Worm (Caenorhabditis elegans) whole organism, young adult: ENCODE results near the gene epn-1.
A peak's percentile ranks its signal among the peaks of the same experiment; 100 is the strongest.

Source experiments
- B0261.1 ChIP-seq: sonication (generic microtip); optimal IDR thresholded peaks from 2 replicates; lab custom pipeline; 2016; ENCODE audit warnings: mild to moderate bottlenecking, missing genetic modification characterization, moderate library complexity, missing compliant biosample characterization
- B0336.3 ChIP-seq: fragments of 200-800 bp; sonication (Bioruptor generic); IDR thresholded peaks from 2 replicates; pipeline ENCODE4 v1.3.6; 2022; ENCODE audit warnings: missing genetic modification characterization, missing compliant biosample characterization
- F22D6.2 ChIP-seq: sonication (generic microtip); optimal IDR thresholded peaks from 2 replicates; lab custom pipeline; 2016; ENCODE audit warnings: mild to moderate bottlenecking, missing genetic modification characterization, missing compliant biosample characterization
- F23B12.7 ChIP-seq: sonication (generic microtip); optimal IDR thresholded peaks from 2 replicates; lab custom pipeline; 2017; ENCODE audit warnings: missing genetic modification characterization, mild to moderate bottlenecking, missing compliant biosample characterization, antibody characterized with exemption, moderate library complexity; ENCODE audit not compliant: insufficient read depth
- F39B2.1 ChIP-seq: fragments of 200-800 bp; sonication (Bioruptor generic); IDR thresholded peaks from 2 replicates; pipeline ENCODE4 v1.3.6; 2022; ENCODE audit warnings: missing genetic modification reagents, missing genetic modification characterization, missing compliant biosample characterization
- F49E8.2 ChIP-seq: sonication (generic microtip); optimal IDR thresholded peaks from 3 replicates; lab custom pipeline; 2017; ENCODE audit warnings: missing genetic modification characterization, mild to moderate bottlenecking, missing compliant biosample characterization, antibody characterized with exemption, moderate library complexity; ENCODE audit not compliant: insufficient read depth
- F55B11.4 ChIP-seq: sonication (generic microtip); optimal IDR thresholded peaks from 2 replicates; lab custom pipeline; 2016; ENCODE audit warnings: missing compliant biosample characterization, missing genetic modification characterization, borderline replicate concordance; ENCODE audit not compliant: insufficient read depth
- F57C9.4 ChIP-seq: sonication (generic microtip); optimal IDR thresholded peaks from 2 replicates; lab custom pipeline; 2017; ENCODE audit warnings: mild to moderate bottlenecking, missing genetic modification characterization, missing compliant biosample characterization
- T07F8.4 ChIP-seq: sonication (generic microtip); optimal IDR thresholded peaks from 2 replicates; lab custom pipeline; 2016; ENCODE audit warnings: mild to moderate bottlenecking, missing genetic modification characterization, moderate library complexity, missing compliant biosample characterization
- T26A5.8 ChIP-seq: sonication (generic microtip); optimal IDR thresholded peaks from 2 replicates; lab custom pipeline; 2016; ENCODE audit warnings: missing genetic modification characterization, missing compliant biosample characterization
- Y56A3A.18 ChIP-seq: fragments of 200-800 bp; sonication (Bioruptor generic); IDR thresholded peaks from 2 replicates; pipeline ENCODE4 v1.3.6; 2022; ENCODE audit warnings: missing genetic modification reagents, missing genetic modification characterization, missing compliant biosample characterization
- Y67H2A.10 ChIP-seq: fragments of 200-800 bp; sonication (Bioruptor generic); conservative IDR thresholded peaks from 2 replicates; pipeline ENCODE4 v1.3.6; 2022; ENCODE audit warnings: missing genetic modification reagents, missing genetic modification characterization, missing compliant biosample characterization
- Y79H2A.3 ChIP-seq: fragments of 200-800 bp; sonication (Bioruptor generic); conservative IDR thresholded peaks from 2 replicates; pipeline ENCODE4 v1.3.6; 2022; ENCODE audit warnings: missing genetic modification reagents, missing genetic modification characterization, missing compliant biosample characterization
- Y95B8A.8 ChIP-seq: fragments of 200-800 bp; sonication (Bioruptor generic); IDR thresholded peaks from 2 replicates; pipeline ENCODE4 v1.3.6; 2022; ENCODE audit warnings: missing genetic modification reagents, missing genetic modification characterization, missing compliant biosample characterization
- ZK185.1 ChIP-seq: sonication (generic microtip); optimal IDR thresholded peaks from 2 replicates; lab custom pipeline; 2016; ENCODE audit warnings: mild to moderate bottlenecking, missing genetic modification characterization, missing compliant biosample characterization; ENCODE audit not compliant: poor library complexity, severe bottlenecking
- aptf-2 ChIP-seq: fragments of 200-800 bp; sonication (Bioruptor generic); conservative IDR thresholded peaks from 2 replicates; pipeline ENCODE4 v1.3.6; 2022; ENCODE audit warnings: missing genetic modification reagents, missing genetic modification characterization, missing compliant biosample characterization
- aptf-3 ChIP-seq: fragments of 200-800 bp; sonication (Bioruptor generic); IDR thresholded peaks from 2 replicates; pipeline ENCODE4 v1.3.6; 2022; ENCODE audit warnings: missing genetic modification characterization, missing compliant biosample characterization
- attf-3 ChIP-seq: fragments of 200-800 bp; sonication (Bioruptor generic); conservative IDR thresholded peaks from 2 replicates; pipeline ENCODE4 v1.3.6; 2022; ENCODE audit warnings: missing genetic modification reagents, missing genetic modification characterization, missing compliant biosample characterization
- bed-2 ChIP-seq: fragments of 200-800 bp; sonication (Bioruptor generic); IDR thresholded peaks from 2 replicates; pipeline ENCODE4 v1.3.6; 2022; ENCODE audit warnings: missing genetic modification reagents, missing genetic modification characterization, missing compliant biosample characterization
- cebp-1 ChIP-seq, 2 experiments: fragments of 200-800 bp in 1 of 2; sonication (Bioruptor generic) in 1 of 2; sonication (generic microtip) in 1 of 2; IDR thresholded peaks in 1 of 2; optimal IDR thresholded peaks in 1 of 2; 2 replicates each; pipeline versions ENCODE4 v1.3.6 to Lab custom; 2017 to 2022; ENCODE audit warnings: missing compliant biosample characterization in 2 of 2, missing genetic modification characterization in 2 of 2, mild to moderate bottlenecking in 1 of 2, missing genetic modification reagents in 1 of 2, moderate library complexity in 1 of 2
- dpff-1 ChIP-seq: sonication (generic microtip); optimal IDR thresholded peaks from 2 replicates; lab custom pipeline; 2017; ENCODE audit warnings: mild to moderate bottlenecking, missing genetic modification characterization, missing compliant biosample characterization
- egl-44 ChIP-seq: fragments of 200-800 bp; sonication (Bioruptor generic); IDR thresholded peaks from 2 replicates; pipeline ENCODE4 v1.3.6; 2022; ENCODE audit warnings: missing genetic modification reagents, missing genetic modification characterization, missing compliant biosample characterization
- egrh-3 ChIP-seq: fragments of 200-800 bp; sonication (Bioruptor generic); IDR thresholded peaks from 2 replicates; pipeline ENCODE4 v1.3.6; 2022; ENCODE audit warnings: missing genetic modification reagents, missing genetic modification characterization, missing compliant biosample characterization
- lag-1 ChIP-seq: fragments of 200-800 bp; sonication (Bioruptor generic); IDR thresholded peaks from 2 replicates; pipeline ENCODE4 v1.3.6; 2022; ENCODE audit warnings: missing genetic modification reagents, missing genetic modification characterization, missing compliant biosample characterization
- let-607 ChIP-seq, 2 experiments: fragments of 200-800 bp in 1 of 2; sonication (Bioruptor generic) in 1 of 2; sonication (generic microtip) in 1 of 2; optimal IDR thresholded peaks; 2 replicates each; lab custom pipeline; 2016 to 2018; ENCODE audit warnings: mild to moderate bottlenecking in 2 of 2, missing compliant biosample characterization in 2 of 2, missing genetic modification characterization in 2 of 2, moderate library complexity in 2 of 2, missing genotype in 1 of 2
- lin-40 ChIP-seq: sonication (generic microtip); optimal IDR thresholded peaks from 2 replicates; lab custom pipeline; 2016; ENCODE audit warnings: missing genetic modification characterization, mild to moderate bottlenecking, missing compliant biosample characterization, missing genotype, missing genetic modification reagents
- lin-54 ChIP-seq: fragments of 200-800 bp; sonication (Bioruptor generic); optimal IDR thresholded peaks from 2 replicates; lab custom pipeline; 2018; ENCODE audit warnings: mild to moderate bottlenecking, missing genetic modification characterization, missing compliant biosample characterization
- madf-3 ChIP-seq: fragments of 200-800 bp; sonication (Bioruptor generic); IDR thresholded peaks from 2 replicates; pipeline ENCODE4 v1.3.6; 2022; ENCODE audit warnings: missing genetic modification reagents, missing genetic modification characterization, missing compliant biosample characterization
- madf-6 ChIP-seq: fragments of 200-800 bp; sonication (Bioruptor generic); IDR thresholded peaks from 2 replicates; pipeline ENCODE4 v1.3.6; 2022; ENCODE audit warnings: missing genetic modification reagents, missing genetic modification characterization, missing compliant biosample characterization
- madf-8 ChIP-seq: fragments of 200-800 bp; sonication (Bioruptor generic); conservative IDR thresholded peaks from 2 replicates; pipeline ENCODE4 v1.3.6; 2022; ENCODE audit warnings: missing genetic modification reagents, missing genetic modification characterization, missing compliant biosample characterization
- mes-4 ChIP-seq: sonication (generic microtip); optimal IDR thresholded peaks from 2 replicates; lab custom pipeline; 2016; ENCODE audit warnings: missing genotype, missing genetic modification characterization, missing compliant biosample characterization
- nhr-179 ChIP-seq: sonication (generic microtip); optimal IDR thresholded peaks from 2 replicates; lab custom pipeline; 2016; ENCODE audit warnings: mild to moderate bottlenecking, missing genetic modification characterization, missing compliant biosample characterization
- nhr-80 ChIP-seq: sonication (generic microtip); optimal IDR thresholded peaks from 2 replicates; lab custom pipeline; 2016; ENCODE audit warnings: missing genetic modification characterization, missing compliant biosample characterization
- pha-4 ChIP-seq: fragments of 150-350 bp; sonication (generic microtip); optimal IDR thresholded peaks from 2 replicates; lab custom pipeline; 2014; ENCODE audit warnings: missing biosample characterization, missing genetic modification reagents, missing genetic modification characterization
- rec-8 ChIP-seq, 2 experiments: sonication (generic microtip); optimal IDR thresholded peaks; 2 replicates each; lab custom pipeline; 2016; ENCODE audit warnings: mild to moderate bottlenecking in 2 of 2, missing genetic modification characterization in 2 of 2, missing genetic modification reagents in 2 of 2, missing genotype in 2 of 2, missing biosample characterization in 1 of 2, missing compliant biosample characterization in 1 of 2, moderate library complexity in 1 of 2
- repo-1 ChIP-seq: sonication (generic microtip); optimal IDR thresholded peaks from 2 replicates; lab custom pipeline; 2017; ENCODE audit warnings: mild to moderate bottlenecking, missing genetic modification characterization, missing compliant biosample characterization
- snpc-1.1 ChIP-seq: sonication (generic microtip); optimal IDR thresholded peaks from 2 replicates; lab custom pipeline; 2017; ENCODE audit warnings: missing genetic modification characterization, mild to moderate bottlenecking, missing compliant biosample characterization, antibody characterized with exemption, moderate library complexity, missing genotype, missing genetic modification reagents; ENCODE audit not compliant: insufficient read depth
- snpc-4 ChIP-seq, 5 experiments: fragments of 150-350 bp in 1 of 5; sonication (generic microtip) in 4 of 5; optimal IDR thresholded peaks; 2 replicates each; lab custom pipeline; 2014 to 2018; ENCODE audit warnings: missing genetic modification characterization in 5 of 5, missing biosample characterization in 3 of 5, antibody characterized with exemption in 2 of 5, mild to moderate bottlenecking in 2 of 5, missing compliant biosample characterization in 2 of 5, missing genotype in 2 of 5, moderate library complexity in 2 of 5, missing genetic modification reagents in 1 of 5
- tlf-1 ChIP-seq: fragments of 200-800 bp; sonication (Bioruptor generic); optimal IDR thresholded peaks from 2 replicates; lab custom pipeline; 2018; ENCODE audit warnings: mild to moderate bottlenecking, missing genetic modification characterization, missing compliant biosample characterization
- ztf-18 ChIP-seq: sonication (generic microtip); optimal IDR thresholded peaks from 2 replicates; lab custom pipeline; 2016; ENCODE audit warnings: missing genotype, mild to moderate bottlenecking, missing genetic modification characterization, missing compliant biosample characterization
- ztf-25 ChIP-seq: fragments of 200-800 bp; sonication (Bioruptor generic); IDR thresholded peaks from 2 replicates; pipeline ENCODE4 v1.3.6; 2022; ENCODE audit warnings: missing genetic modification reagents, missing genetic modification characterization, missing compliant biosample characterization
- ztf-26 ChIP-seq: sonication (generic microtip); optimal IDR thresholded peaks from 2 replicates; lab custom pipeline; 2017; ENCODE audit warnings: missing genetic modification characterization, missing compliant biosample characterization
- ztf-6 ChIP-seq: fragments of 200-800 bp; sonication (Bioruptor generic); IDR thresholded peaks from 2 replicates; pipeline ENCODE4 v1.3.6; 2022; ENCODE audit warnings: missing genetic modification reagents, missing genetic modification characterization, missing compliant biosample characterization

epn-1 gene

ce11 chrX:14813398-14813797 is 4.9 kb downstream of the epn-1 start (continued):
- TF ChIP-seq Y79H2A.3, result no peak
- TF ChIP-seq nhr-179 (tag; lab: Kevin White, UChicago), result no peak
- TF ChIP-seq lin-40 (tag; lab: Kevin White, UChicago), result peak; percentile 92
- TF ChIP-seq Y67H2A.10, result no peak
- no peak for TF ChIP-seq Y95B8A.8
- peak; percentile 19 for TF ChIP-seq nhr-80 (tag; lab: Kevin White, UChicago)
- no peak for TF ChIP-seq aptf-2 (GFP tag; lab: Robert Waterston, UW)
- TF ChIP-seq mes-4 (tag; lab: Kevin White, UChicago), result no peak
- no peak for TF ChIP-seq snpc-4 (GFP tag; optimal IDR thresholded peaks at IDR 0.05; lab: Kevin White, UChicago)
- TF ChIP-seq snpc-4 (tag; optimal IDR thresholded peaks at IDR 0.05; lab: Kevin White, UChicago), result peak in 3 of 4 experiments; percentile 6 to 41 (median 17)
- TF ChIP-seq B0336.3, result no peak
- TF ChIP-seq F55B11.4 (tag; lab: Kevin White, UChicago), result no peak
- TF ChIP-seq T26A5.8 (tag; lab: Kevin White, UChicago), result no peak
- TF ChIP-seq tlf-1 (GFP tag; lab: Kevin White, UChicago), result peak; percentile 36
- no peak for TF ChIP-seq ztf-26 (tag; lab: Kevin White, UChicago)
- no peak for TF ChIP-seq ztf-6
- TF ChIP-seq egl-44, result no peak
- TF ChIP-seq pha-4 (tag; lab: Kevin White, UChicago), result no peak
- peak; percentile 4 for TF ChIP-seq repo-1 (tag; lab: Kevin White, UChicago)
- TF ChIP-seq let-607 (tag; optimal IDR thresholded peaks at IDR 0.05; lab: Kevin White, UChicago), result peak in 1 of 2 experiments; percentile 8
- TF ChIP-seq B0261.1, result no peak

ce11 chrX:14812061-14812460 is 6.3 kb downstream of the epn-1 start, which contains the start of gene T04C10.3:
Gene T04C10.3, plus strand, starts transcription at chrX:14812361.
- no peak for TF ChIP-seq repo-1 (tag; lab: Kevin White, UChicago)
- no peak for TF ChIP-seq lag-1 (GFP tag; lab: Robert Waterston, UW)
- no peak for TF ChIP-seq Y56A3A.18 (GFP tag; lab: Robert Waterston, UW)
- no peak for TF ChIP-seq cebp-1 (GFP tag; IDR thresholded peaks at IDR 0.05; lab: Robert Waterston, UW)
- TF ChIP-seq cebp-1 (tag; optimal IDR thresholded peaks at IDR 0.05; lab: Kevin White, UChicago), result no peak
- no peak for TF ChIP-seq F57C9.4 (tag; lab: Kevin White, UChicago)
- no peak for TF ChIP-seq madf-6 (GFP tag; lab: Robert Waterston, UW)
- no peak for TF ChIP-seq rec-8 (tag; optimal IDR thresholded peaks at IDR 0.05; lab: Kevin White, UChicago)
- TF ChIP-seq F22D6.2, result no peak
- TF ChIP-seq F23B12.7 (tag; lab: Kevin White, UChicago), result no peak
- TF ChIP-seq egrh-3 (GFP tag; lab: Robert Waterston, UW), result no peak

ce11 chrX:14810718-14811117 is 7.6 kb downstream of the epn-1 start, which contains the start of gene atf-4:
Gene atf-4, minus strand, starts transcription at chrX:14810810.
- TF ChIP-seq F39B2.1 (GFP tag; lab: Robert Waterston, UW) (no peak), snpc-1.1 (tag; lab: Kevin White, UChicago) (no peak), egrh-3 (GFP tag; lab: Robert Waterston, UW) (no peak), madf-3 (no peak), ZK185.1 (tag; lab: Kevin White, UChicago) (peak; percentile 34), madf-8 (GFP tag; lab: Robert Waterston, UW) (no peak), lin-40 (tag; lab: Kevin White, UChicago) (peak; percentile 46), snpc-4 (GFP tag; optimal IDR thresholded peaks at IDR 0.05; lab: Kevin White, UChicago) (no peak), snpc-4 (tag; optimal IDR thresholded peaks at IDR 0.05; lab: Kevin White, UChicago) (peak in 2 of 4 experiments; percentile 28 to 30), lin-54 (GFP tag; lab: Kevin White, UChicago) (peak; percentile 14), Y67H2A.10 (no peak), Y56A3A.18 (GFP tag; lab: Robert Waterston, UW) (no peak), aptf-3 (GFP tag; lab: Robert Waterston, UW) (no peak), T07F8.4 (no peak), B0261.1 (no peak), attf-3 (GFP tag; lab: Robert Waterston, UW) (no peak), bed-2 (GFP tag; lab: Robert Waterston, UW) (no peak), ztf-18 (tag; lab: Kevin White, UChicago) (no peak), Y95B8A.8 (no peak), dpff-1 (tag; lab: Kevin White, UChicago) (no peak), ztf-25 (no peak), F49E8.2 (no peak)
